Fruit fly (Drosophila melanogaster) whole organism, embryonic: Measurements from ENCODE around the gene CG15927.

Experiments used
- Atf-2 ChIP-seq: fragments of 200-800 bp; sonication (Bioruptor generic); optimal IDR thresholded peaks from 2 replicates; lab custom pipeline; 2016; ENCODE audit warnings: missing biosample characterization, missing genetic modification characterization
- C15 ChIP-seq: fragments of 200-800 bp; sonication (Bioruptor generic); IDR thresholded peaks from 3 replicates; pipeline ENCODE4 v1.3.6; 2022; ENCODE audit warnings: missing biosample characterization, missing genetic modification characterization
- CG10209 ChIP-seq: fragments of 200-800 bp; sonication (Bioruptor generic); optimal IDR thresholded peaks from 3 replicates; lab custom pipeline; 2017; ENCODE audit warnings: missing biosample characterization, mild to moderate bottlenecking, missing genetic modification characterization, missing genetic modification reagents
- CG10959 ChIP-seq: fragments of 200-800 bp; sonication (Bioruptor generic); IDR thresholded peaks from 2 replicates; pipeline ENCODE4 v1.3.6; 2022; ENCODE audit warnings: missing biosample characterization, missing genetic modification characterization
- CG11085 ChIP-seq: fragments of 200-800 bp; sonication (Bioruptor generic); IDR thresholded peaks from 2 replicates; pipeline ENCODE4 v1.3.6; 2022; ENCODE audit warnings: missing biosample characterization, missing genetic modification characterization
- CG11247 ChIP-seq: fragments of 200-800 bp; sonication (Bioruptor generic); IDR thresholded peaks from 2 replicates; pipeline ENCODE4 v1.3.6; 2022; ENCODE audit warnings: missing biosample characterization, missing genetic modification characterization
- CG11696 ChIP-seq: fragments of 200-800 bp; sonication (Bioruptor generic); IDR thresholded peaks from 2 replicates; pipeline ENCODE4 v1.3.6; 2022; ENCODE audit warnings: missing biosample characterization, missing genetic modification characterization
- CG14667 ChIP-seq: fragments of 200-800 bp; sonication (Bioruptor generic); IDR thresholded peaks from 2 replicates; pipeline ENCODE4 v1.3.6; 2022; ENCODE audit warnings: missing biosample characterization, missing genetic modification characterization
- CG15696 ChIP-seq: fragments of 200-800 bp; sonication (Bioruptor generic); optimal IDR thresholded peaks from 2 replicates; lab custom pipeline; 2019; ENCODE audit warnings: missing biosample characterization, mild to moderate bottlenecking, missing genetic modification characterization, moderate library complexity
- CG17612 ChIP-seq: fragments of 200-800 bp; sonication (Bioruptor generic); IDR thresholded peaks from 2 replicates; pipeline ENCODE4 v1.3.6; 2022; ENCODE audit warnings: missing biosample characterization, missing genetic modification characterization
- CG18262 ChIP-seq: fragments of 200-800 bp; optimal IDR thresholded peaks from 3 replicates; lab custom pipeline; 2019; ENCODE audit warnings: missing biosample characterization, mild to moderate bottlenecking, missing genetic modification characterization, moderate library complexity
- CG2120 ChIP-seq: fragments of 200-800 bp; sonication (Bioruptor generic); optimal IDR thresholded peaks from 3 replicates; lab custom pipeline; 2016; ENCODE audit warnings: missing biosample characterization, missing genetic modification characterization
- CG30020 ChIP-seq: fragments of 200-800 bp; optimal IDR thresholded peaks from 2 replicates; lab custom pipeline; 2019; ENCODE audit warnings: missing biosample characterization, mild to moderate bottlenecking, missing genetic modification characterization, moderate library complexity
- CG31365 ChIP-seq: fragments of 200-800 bp; sonication (Bioruptor generic); optimal IDR thresholded peaks from 2 replicates; lab custom pipeline; 2018; ENCODE audit warnings: missing biosample characterization, mild to moderate bottlenecking, missing genetic modification characterization
- CG6689 ChIP-seq: fragments of 200-800 bp; sonication (Bioruptor generic); IDR thresholded peaks from 2 replicates; pipeline ENCODE4 v1.3.6; 2022; ENCODE audit warnings: missing biosample characterization, missing genetic modification characterization
- CG7372 ChIP-seq: fragments of 200-800 bp; sonication (Bioruptor generic); IDR thresholded peaks from 2 replicates; pipeline ENCODE4 v1.3.6; 2022; ENCODE audit warnings: missing biosample characterization, missing genetic modification characterization
- CG7987 ChIP-seq: fragments of 200-800 bp; sonication (Bioruptor generic); optimal IDR thresholded peaks from 2 replicates; lab custom pipeline; 2018; ENCODE audit warnings: missing biosample characterization, mild to moderate bottlenecking, missing genetic modification characterization, moderate library complexity
- Dbx ChIP-seq: fragments of 200-800 bp; sonication (Bioruptor generic); IDR thresholded peaks from 3 replicates; pipeline ENCODE4 v1.3.6; 2022; ENCODE audit warnings: missing biosample characterization, missing genetic modification characterization
- Dp ChIP-seq: fragments of 200-800 bp; sonication (Bioruptor generic); optimal IDR thresholded peaks from 2 replicates; lab custom pipeline; 2018; ENCODE audit warnings: missing biosample characterization, mild to moderate bottlenecking, missing genetic modification characterization, moderate library complexity
- Eip74EF ChIP-seq, 2 experiments: fragments of 200-800 bp in 1 of 2; fragments of >200 bp in 1 of 2; sonication (Bioruptor generic) in 1 of 2; optimal IDR thresholded peaks; 2 replicates each; lab custom pipeline; 2017 to 2019; ENCODE audit warnings: missing biosample characterization in 2 of 2, missing genetic modification characterization in 2 of 2, mild to moderate bottlenecking in 1 of 2, moderate library complexity in 1 of 2
- Fer2 ChIP-seq: fragments of 200-800 bp; sonication (Bioruptor generic); optimal IDR thresholded peaks from 2 replicates; lab custom pipeline; 2018; ENCODE audit warnings: missing biosample characterization, mild to moderate bottlenecking, missing genetic modification characterization, moderate library complexity
- H2.0 ChIP-seq: fragments of 200-800 bp; sonication (Bioruptor generic); IDR thresholded peaks from 2 replicates; pipeline ENCODE4 v1.3.6; 2022; ENCODE audit warnings: missing biosample characterization, missing genetic modification characterization
- Hey ChIP-seq: fragments of 200-800 bp; sonication (Bioruptor generic); optimal IDR thresholded peaks from 3 replicates; lab custom pipeline; 2018; ENCODE audit warnings: missing biosample characterization, mild to moderate bottlenecking, missing genetic modification characterization
- Hmr ChIP-seq: fragments of 200-800 bp; sonication (Bioruptor generic); optimal IDR thresholded peaks from 3 replicates; lab custom pipeline; 2017; ENCODE audit warnings: mild to moderate bottlenecking, missing biosample characterization, missing genetic modification reagents, missing genetic modification characterization
- Hr3 ChIP-seq: fragments of 200-800 bp; sonication (Bioruptor generic); optimal IDR thresholded peaks from 3 replicates; lab custom pipeline; 2016; ENCODE audit warnings: missing biosample characterization, missing genetic modification characterization
- Hr39 ChIP-seq: fragments of >200 bp; optimal IDR thresholded peaks from 2 replicates; lab custom pipeline; 2017
- Lim3 ChIP-seq: fragments of 200-800 bp; sonication (Bioruptor generic); IDR thresholded peaks from 2 replicates; pipeline ENCODE4 v1.3.6; 2022; ENCODE audit warnings: missing biosample characterization, missing genetic modification characterization
- NK7.1 ChIP-seq: fragments of 200-800 bp; sonication (Bioruptor generic); optimal IDR thresholded peaks from 3 replicates; lab custom pipeline; 2016; ENCODE audit warnings: missing biosample characterization, missing genetic modification characterization
- Oli ChIP-seq: fragments of 200-800 bp; sonication (Bioruptor generic); optimal IDR thresholded peaks from 2 replicates; lab custom pipeline; 2018; ENCODE audit warnings: missing biosample characterization, mild to moderate bottlenecking, missing genetic modification characterization, moderate library complexity
- Poxn ChIP-seq: fragments of 200-800 bp; sonication (Bioruptor generic); IDR thresholded peaks from 2 replicates; pipeline ENCODE4 v1.3.6; 2022; ENCODE audit warnings: missing biosample characterization, missing genetic modification characterization
- Ravus ChIP-seq: fragments of 200-800 bp; sonication (Bioruptor generic); IDR thresholded peaks from 2 replicates; pipeline ENCODE4 v1.3.6; 2022; ENCODE audit warnings: missing biosample characterization, missing genetic modification characterization
- Usf ChIP-seq: fragments of 200-800 bp; sonication (Bioruptor generic); optimal IDR thresholded peaks from 2 replicates; lab custom pipeline; 2017; ENCODE audit warnings: missing genotype, missing biosample characterization, missing genetic modification characterization
- ara ChIP-seq: fragments of 200-800 bp; sonication (Bioruptor generic); IDR thresholded peaks from 2 replicates; pipeline ENCODE4 v1.3.6; 2022; ENCODE audit warnings: missing biosample characterization, missing genetic modification characterization
- cg ChIP-seq: fragments of 200-800 bp; sonication (Bioruptor generic); optimal IDR thresholded peaks from 3 replicates; lab custom pipeline; 2019; ENCODE audit warnings: missing biosample characterization, mild to moderate bottlenecking, missing genetic modification characterization, moderate library complexity
- chn ChIP-seq: fragments of 200-800 bp; sonication (Bioruptor generic); optimal IDR thresholded peaks from 2 replicates; lab custom pipeline; 2016; ENCODE audit warnings: missing biosample characterization, missing genetic modification characterization
- dysf ChIP-seq: fragments of 200-800 bp; sonication (Bioruptor generic); IDR thresholded peaks from 3 replicates; pipeline ENCODE4 v1.3.6; 2022; ENCODE audit warnings: missing biosample characterization, missing genetic modification characterization
- esg ChIP-seq: fragments of 200-800 bp; sonication (Bioruptor generic); conservative IDR thresholded peaks from 2 replicates; pipeline ENCODE4 v1.3.6; 2022; ENCODE audit warnings: missing biosample characterization, missing genetic modification characterization
- gem ChIP-seq: fragments of 200-800 bp; sonication (Bioruptor generic); optimal IDR thresholded peaks from 2 replicates; lab custom pipeline; 2019; ENCODE audit warnings: missing biosample characterization, mild to moderate bottlenecking, missing genetic modification characterization, moderate library complexity
- grn ChIP-seq: fragments of 200-800 bp; sonication (Bioruptor generic); optimal IDR thresholded peaks from 3 replicates; lab custom pipeline; 2017; ENCODE audit warnings: missing biosample characterization, missing genetic modification characterization
- gsb-n ChIP-seq: fragments of 200-800 bp; sonication (Bioruptor generic); optimal IDR thresholded peaks from 3 replicates; lab custom pipeline; 2018; ENCODE audit warnings: missing biosample characterization, mild to moderate bottlenecking, missing genetic modification characterization
- h ChIP-seq: fragments of >200 bp; optimal IDR thresholded peaks from 2 replicates; lab custom pipeline; 2017
- mam ChIP-seq: fragments of 200-800 bp; sonication (Bioruptor generic); optimal IDR thresholded peaks from 3 replicates; lab custom pipeline; 2016; ENCODE audit warnings: missing biosample characterization, missing genetic modification characterization
- pan ChIP-seq, 4 experiments: fragments of >200 bp in 3 of 4; fragments of 200-800 bp in 1 of 4; sonication (Bioruptor generic) in 1 of 4; optimal IDR thresholded peaks in 3 of 4; IDR thresholded peaks in 1 of 4; 2 replicates each; pipeline versions ENCODE4 v1.3.6 to Lab custom; 2017 to 2022; ENCODE audit warnings: missing biosample characterization in 2 of 4, missing genetic modification characterization in 2 of 4, mixed read lengths in 1 of 4
- run ChIP-seq: fragments of 200-800 bp; sonication (Bioruptor generic); optimal IDR thresholded peaks from 3 replicates; lab custom pipeline; 2018; ENCODE audit warnings: missing biosample characterization, mild to moderate bottlenecking, missing genetic modification characterization
- sim ChIP-seq: fragments of 200-800 bp; sonication (Bioruptor generic); IDR thresholded peaks from 2 replicates; pipeline ENCODE4 v1.3.6; 2022; ENCODE audit warnings: missing biosample characterization, missing genetic modification characterization
- slbo ChIP-seq: fragments of 200-800 bp; sonication (Bioruptor generic); IDR thresholded peaks from 2 replicates; pipeline ENCODE4 v1.3.6; 2022; ENCODE audit warnings: missing biosample characterization, missing genetic modification characterization
- so ChIP-seq: fragments of 200-800 bp; sonication (Bioruptor generic); IDR thresholded peaks from 3 replicates; pipeline ENCODE4 v1.3.6; 2022; ENCODE audit warnings: missing biosample characterization, missing genetic modification characterization
- sob ChIP-seq: fragments of 200-800 bp; sonication (Bioruptor generic); IDR thresholded peaks from 2 replicates; pipeline ENCODE4 v1.3.6; 2022; ENCODE audit warnings: missing biosample characterization, missing genetic modification characterization
- trh ChIP-seq: fragments of 200-800 bp; sonication (Bioruptor generic); optimal IDR thresholded peaks from 2 replicates; lab custom pipeline; 2016; ENCODE audit warnings: missing biosample characterization, missing genetic modification characterization
- zen2 ChIP-seq: fragments of 200-800 bp; sonication (Bioruptor generic); IDR thresholded peaks from 3 replicates; pipeline ENCODE4 v1.3.6; 2022; ENCODE audit warnings: missing biosample characterization, missing genetic modification characterization; ENCODE audit not compliant: partially characterized antibody

The CG15927 gene

DNA sequence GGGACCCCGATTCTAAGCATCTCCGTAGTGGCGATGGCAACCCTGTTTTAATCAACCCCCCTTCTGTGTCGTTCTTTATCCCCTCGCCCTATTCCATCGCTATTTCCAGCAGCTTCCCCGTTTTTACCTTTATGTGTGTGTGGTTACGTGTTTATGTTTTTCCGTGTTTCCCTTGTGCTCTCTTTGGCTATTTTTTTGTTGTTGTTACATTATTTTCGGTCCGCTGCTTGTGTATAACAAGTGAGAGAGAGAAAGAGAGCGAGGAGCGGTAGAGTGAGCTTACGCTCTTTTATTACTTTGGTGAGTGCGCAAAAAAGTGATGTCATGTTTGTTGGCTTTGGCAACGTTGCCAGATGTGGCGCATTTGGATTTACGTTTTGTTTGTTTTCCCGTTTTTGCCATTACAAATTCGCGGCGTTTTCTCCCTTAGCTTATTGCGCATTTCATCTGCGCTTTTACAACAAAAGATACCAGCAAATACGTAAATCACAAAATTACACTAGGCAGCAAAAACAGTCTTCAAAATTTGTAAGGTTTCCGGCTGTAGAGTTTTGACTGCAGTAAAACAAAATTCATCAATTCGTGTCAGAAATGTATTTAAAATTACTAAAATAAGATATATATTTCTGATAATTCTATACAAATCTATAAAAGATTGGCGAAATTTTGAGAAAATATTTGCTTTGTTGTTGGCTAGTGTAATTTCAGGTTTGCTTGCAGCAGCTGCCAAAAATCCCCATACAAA lies 15.8 kb downstream of the CG15927 start (continued):
- TF ChIP-seq chn (GFP tag; lab: Kevin White, UChicago) (no peak), ara (no peak), gem (tag; lab: Kevin White, UChicago) (peak; percentile 74), dysf (GFP tag; lab: Robert Waterston, UW) (peak; percentile 73), Ravus (peak; percentile 45; the same call in 1 of the 2 replicates), zen2 (no peak), Poxn (peak; percentile 58), NK7.1 (GFP tag; lab: Kevin White, UChicago) (no peak), Hmr (peak; percentile 65), CG11247 (GFP tag; lab: Robert Waterston, UW) (peak; percentile 60; the same call in 1 of the 2 replicates), Hr39 (lab: Kevin White, UChicago) (no peak), run (tag; lab: Kevin White, UChicago) (no peak), Usf (GFP tag; lab: Kevin White, UChicago) (no peak), Hr3 (GFP tag; lab: Kevin White, UChicago) (peak; percentile 23), mam (GFP tag; lab: Kevin White, UChicago) (peak; percentile 11), Hey (tag; lab: Kevin White, UChicago) (no peak), CG18262 (tag; lab: Kevin White, UChicago) (peak; percentile 59), slbo (GFP tag; lab: Robert Waterston, UW) (peak; percentile 86), sim (GFP tag; lab: Robert Waterston, UW) (no peak), CG2120 (GFP tag; lab: Kevin White, UChicago) (peak; percentile 51), Fer2 (tag; lab: Kevin White, UChicago) (no peak), Atf-2 (GFP tag; lab: Kevin White, UChicago) (no peak), so (GFP tag; lab: Robert Waterston, UW) (peak; percentile 75; the same call in 2 of the 3 replicates), trh (GFP tag; lab: Kevin White, UChicago) (no peak), grn (GFP tag; lab: Kevin White, UChicago) (no peak), gsb-n (tag; lab: Kevin White, UChicago) (no peak), esg (GFP tag; lab: Robert Waterston, UW) (peak; percentile 66), C15 (GFP tag; lab: Robert Waterston, UW) (peak; percentile 59; the same call in 1 of the 3 replicates), H2.0 (GFP tag; lab: Robert Waterston, UW) (peak; percentile 60), Dp (peak; percentile 34), CG6689 (GFP tag; lab: Robert Waterston, UW) (peak; percentile 77), CG11085 (GFP tag; lab: Robert Waterston, UW) (0 out of 2 replicates have a peak, but pooled peaks have one; percentile 23), CG10959 (no peak), Dbx (GFP tag; lab: Robert Waterston, UW) (peak; percentile 78), CG11696 (GFP tag; lab: Robert Waterston, UW) (no peak), CG30020 (tag; lab: Kevin White, UChicago) (no peak), CG7372 (peak; percentile 50; the same call in 1 of the 2 replicates), pan (optimal IDR thresholded peaks at IDR 0.05; lab: Kevin White, UChicago) (no peak), pan (GFP tag; optimal IDR thresholded peaks at IDR 0.05 in 1 of 2, IDR thresholded peaks at IDR 0.05 in 1 of 2) (peak in 1 of 2 experiments; percentile 79), Eip74EF (GFP tag; optimal IDR thresholded peaks at IDR 0.05; lab: Kevin White, UChicago) (peak in 1 of 2 experiments; percentile 10), Oli (tag; lab: Kevin White, UChicago) (peak; percentile 62), Lim3 (GFP tag; lab: Robert Waterston, UW) (no peak), sob (GFP tag; lab: Robert Waterston, UW) (peak; percentile 32; the same call in 1 of the 2 replicates), CG15696 (no peak), h (lab: Kevin White, UChicago) (no peak), cg (GFP tag; lab: Kevin White, UChicago) (peak; percentile 71), CG31365 (tag; lab: Kevin White, UChicago) (no peak), CG10209 (GFP tag; lab: Kevin White, UChicago) (peak; percentile 45), CG17612 (peak; percentile 47; the same call in 1 of the 2 replicates), CG14667 (GFP tag; lab: Robert Waterston, UW) (0 out of 2 replicates have a peak, but pooled peaks have one; percentile 37), CG7987 (GFP tag; lab: Kevin White, UChicago) (no peak)
